Fruit fly (Drosophila melanogaster): ENCODE measurements around the gene agt.

The agt gene

dm6 chr3R:6674548-6674947, 14.6 kb upstream of the agt start (continued):
- TF ChIP-seq HLH54F (GFP tag; optimal IDR thresholded peaks at IDR 0.05) (no peak), unpg (GFP tag; optimal IDR thresholded peaks at IDR 0.05) (no peak), CG9932 (GFP tag; IDR thresholded peaks at IDR 0.05) (no peak), CG6254 (GFP tag; optimal IDR thresholded peaks at IDR 0.05) (peak; percentile 6), D (optimal IDR thresholded peaks at IDR 0.05) (no peak), D (GFP tag; optimal IDR thresholded peaks at IDR 0.05) (peak; percentile 30), CG6689 (GFP tag; IDR thresholded peaks at IDR 0.05) (peak; percentile 36; the same call in 1 of the 2 replicates), abd-A (tag; optimal IDR thresholded peaks at IDR 0.05) (no peak), chinmo (GFP tag; IDR thresholded peaks at IDR 0.05; ENCODE audit: partially characterized antibody) (no peak), CG10321 (GFP tag; IDR thresholded peaks at IDR 0.05) (no peak), CG14860 (GFP tag; IDR thresholded peaks at IDR 0.05; ENCODE audit: partially characterized antibody) (no peak), Mad (GFP tag; optimal IDR thresholded peaks at IDR 0.05) (no peak), CG18476 (GFP tag; optimal IDR thresholded peaks at IDR 0.05) (no peak), Stat92E (GFP tag; optimal IDR thresholded peaks at IDR 0.05) (no peak), CG31365 (tag; optimal IDR thresholded peaks at IDR 0.05) (no peak), CG12391 (tag; optimal IDR thresholded peaks at IDR 0.05) (peak; percentile 25), shn (GFP tag; optimal IDR thresholded peaks at IDR 0.05) (no peak), tx (GFP tag; optimal IDR thresholded peaks at IDR 0.05) (no peak), NfI (GFP tag; optimal IDR thresholded peaks at IDR 0.05) (no peak), chn (GFP tag; optimal IDR thresholded peaks at IDR 0.05) (no peak), CG17359 (tag; optimal IDR thresholded peaks at IDR 0.05) (no peak), seq (GFP tag; IDR thresholded peaks at IDR 0.05) (no peak), dysf (GFP tag; IDR thresholded peaks at IDR 0.05) (0 out of 3 replicates have a peak, but pooled peaks have one; percentile 11), MTF-1 (GFP tag; optimal IDR thresholded peaks at IDR 0.05; ENCODE audit: borderline replicate concordance) (no peak), hth (optimal IDR thresholded peaks at IDR 0.05) (no peak), CG10431 (GFP tag; optimal IDR thresholded peaks at IDR 0.05) (no peak), CG18011 (GFP tag; optimal IDR thresholded peaks at IDR 0.05) (no peak), btn (GFP tag; optimal IDR thresholded peaks at IDR 0.05) (no peak), lola (GFP tag; optimal IDR thresholded peaks at IDR 0.05) (peak in 1 of 3 experiments; percentile 64), Camta (GFP tag; optimal IDR thresholded peaks at IDR 0.05) (no peak), CG17186 (GFP tag; optimal IDR thresholded peaks at IDR 0.05) (no peak), Deaf1 (tag; optimal IDR thresholded peaks at IDR 0.05) (no peak), Trl (optimal IDR thresholded peaks at IDR 0.05) (no peak), Trl (GFP tag; optimal IDR thresholded peaks at IDR 0.05) (no peak), vfl (GFP tag; optimal IDR thresholded peaks at IDR 0.05) (no peak), chm (GFP tag; IDR thresholded peaks at IDR 0.05) (no peak), CG11723 (GFP tag; optimal IDR thresholded peaks at IDR 0.05) (no peak), Hmx (GFP tag; optimal IDR thresholded peaks at IDR 0.05) (no peak), Ssrp (tag; optimal IDR thresholded peaks at IDR 0.05) (no peak), Hr39 (optimal IDR thresholded peaks at IDR 0.05) (no peak), Lhr (GFP tag; optimal IDR thresholded peaks at IDR 0.05) (no peak), CG15011 (GFP tag; optimal IDR thresholded peaks at IDR 0.05) (no peak), Ets65A (GFP tag) (no peak), maf-S (GFP tag; optimal IDR thresholded peaks at IDR 0.05) (no peak), Dad (GFP tag; optimal IDR thresholded peaks at IDR 0.05) (no peak), peb (GFP tag; IDR thresholded peaks at IDR 0.05) (no peak), CG8478 (optimal IDR thresholded peaks at IDR 0.05) (no peak), zfh1 (GFP tag; IDR thresholded peaks at IDR 0.05) (0 out of 3 replicates have a peak, but pooled peaks have one; percentile 12), gce (GFP tag; IDR thresholded peaks at IDR 0.05) (no peak), CG31224 (GFP tag; IDR thresholded peaks at IDR 0.05) (no peak), ttk (GFP tag; IDR thresholded peaks at IDR 0.05) (no peak), CG6791 (GFP tag; IDR thresholded peaks at IDR 0.05; ENCODE audit: partially characterized antibody) (no peak), CG42726 (GFP tag; IDR thresholded peaks at IDR 0.05; ENCODE audit: partially characterized antibody) (no peak)

Measured in whole organism, embryonic.